Worm (Caenorhabditis elegans) whole organism, late embryonic: ENCODE measurements around the gene str-113.

Source experiments
- F13H6.1 ChIP-seq: sonication (generic microtip); optimal IDR thresholded peaks from 2 replicates; lab custom pipeline; 2016; ENCODE audit warnings: missing genetic modification characterization, missing compliant biosample characterization
- K02D7.2 ChIP-seq: sonication (generic microtip); optimal IDR thresholded peaks from 2 replicates; lab custom pipeline; 2017; ENCODE audit warnings: mild to moderate bottlenecking, missing genetic modification characterization, missing compliant biosample characterization
- Y22D7AL.16 ChIP-seq: sonication (generic microtip); optimal IDR thresholded peaks from 2 replicates; lab custom pipeline; 2016; ENCODE audit warnings: missing genetic modification characterization, missing compliant biosample characterization
- ceh-14 ChIP-seq: sonication (generic microtip); optimal IDR thresholded peaks from 2 replicates; lab custom pipeline; 2016; ENCODE audit warnings: missing genotype, missing genetic modification characterization, missing compliant biosample characterization
- ceh-18 ChIP-seq: sonication (generic microtip); optimal IDR thresholded peaks from 2 replicates; lab custom pipeline; 2016; ENCODE audit warnings: missing genetic modification characterization, missing compliant biosample characterization
- ceh-22 ChIP-seq: sonication (generic microtip); optimal IDR thresholded peaks from 2 replicates; lab custom pipeline; 2017; ENCODE audit warnings: missing biosample characterization, missing genetic modification characterization
- ceh-24 ChIP-seq: sonication (generic microtip); optimal IDR thresholded peaks from 2 replicates; lab custom pipeline; 2016; ENCODE audit warnings: mild to moderate bottlenecking, missing genetic modification characterization, missing compliant biosample characterization
- ceh-30 ChIP-seq: fragments of 150-350 bp; optimal IDR thresholded peaks from 2 replicates; lab custom pipeline; 2014; ENCODE audit warnings: missing biosample characterization, missing genetic modification characterization
- ceh-31 ChIP-seq: sonication (generic microtip); optimal IDR thresholded peaks from 2 replicates; lab custom pipeline; 2016; ENCODE audit warnings: missing genetic modification characterization, missing compliant biosample characterization
- ceh-45 ChIP-seq: fragments of 200-800 bp; sonication (Bioruptor generic); IDR thresholded peaks from 2 replicates; pipeline ENCODE4 v1.3.6; 2022; ENCODE audit warnings: missing genetic modification reagents, missing genetic modification characterization, missing compliant biosample characterization
- ceh-9 ChIP-seq: sonication (generic microtip); optimal IDR thresholded peaks from 2 replicates; lab custom pipeline; 2016; ENCODE audit warnings: mild to moderate bottlenecking, missing genetic modification characterization, inconsistent platforms, missing compliant biosample characterization
- che-1 ChIP-seq: sonication (generic microtip); optimal IDR thresholded peaks from 2 replicates; lab custom pipeline; 2016; ENCODE audit warnings: mild to moderate bottlenecking, missing genetic modification characterization, missing compliant biosample characterization
- dmd-4 ChIP-seq: sonication (generic microtip); optimal IDR thresholded peaks from 2 replicates; lab custom pipeline; 2016; ENCODE audit warnings: borderline replicate concordance, missing genetic modification characterization, missing compliant biosample characterization
- dve-1 ChIP-seq: sonication (generic microtip); optimal IDR thresholded peaks from 2 replicates; lab custom pipeline; 2017; ENCODE audit warnings: antibody characterized with exemption, mild to moderate bottlenecking, missing genetic modification characterization, missing compliant biosample characterization
- eyg-1 ChIP-seq: sonication (generic microtip); optimal IDR thresholded peaks from 2 replicates; lab custom pipeline; 2016; ENCODE audit warnings: missing genotype, missing genetic modification characterization, missing compliant biosample characterization
- fkh-6 ChIP-seq: sonication (generic microtip); optimal IDR thresholded peaks from 2 replicates; lab custom pipeline; 2016; ENCODE audit warnings: missing genetic modification characterization, missing compliant biosample characterization
- hlh-13 ChIP-seq: fragments of 200-800 bp; sonication (Bioruptor generic); optimal IDR thresholded peaks from 2 replicates; lab custom pipeline; 2018; ENCODE audit warnings: mild to moderate bottlenecking, missing genetic modification characterization, missing compliant biosample characterization
- hlh-30 ChIP-seq: sonication (generic microtip); optimal IDR thresholded peaks from 2 replicates; lab custom pipeline; 2017; ENCODE audit warnings: antibody characterized with exemption, missing genetic modification characterization, missing compliant biosample characterization; ENCODE audit not compliant: insufficient read depth
- hlh-8 ChIP-seq: sonication (generic microtip); optimal IDR thresholded peaks from 2 replicates; lab custom pipeline; 2016; ENCODE audit warnings: missing genotype, missing genetic modification characterization, missing compliant biosample characterization
- lim-6 ChIP-seq: sonication (generic microtip); optimal IDR thresholded peaks from 2 replicates; lab custom pipeline; 2016; ENCODE audit warnings: missing genetic modification characterization, missing compliant biosample characterization
- lin-11 ChIP-seq: fragments of 200-800 bp; sonication (Bioruptor generic); optimal IDR thresholded peaks from 2 replicates; lab custom pipeline; 2018; ENCODE audit warnings: mild to moderate bottlenecking, missing genetic modification characterization, missing compliant biosample characterization
- madf-2 ChIP-seq: sonication (generic microtip); optimal IDR thresholded peaks from 2 replicates; lab custom pipeline; 2017; ENCODE audit warnings: missing genetic modification characterization, missing compliant biosample characterization
- nfya-1 ChIP-seq: sonication (generic microtip); optimal IDR thresholded peaks from 2 replicates; lab custom pipeline; 2017; ENCODE audit warnings: missing genetic modification characterization, mild to moderate bottlenecking, missing compliant biosample characterization, antibody characterized with exemption, moderate library complexity
- nhr-232 ChIP-seq: sonication (generic microtip); optimal IDR thresholded peaks from 2 replicates; lab custom pipeline; 2016; ENCODE audit warnings: missing genetic modification characterization, missing compliant biosample characterization
- odd-2 ChIP-seq: sonication (generic microtip); optimal IDR thresholded peaks from 2 replicates; lab custom pipeline; 2017; ENCODE audit warnings: antibody characterized with exemption, mild to moderate bottlenecking, missing genetic modification characterization, missing compliant biosample characterization
- pag-3 ChIP-seq: sonication (generic microtip); optimal IDR thresholded peaks from 2 replicates; lab custom pipeline; 2016; ENCODE audit warnings: missing compliant biosample characterization, missing genetic modification characterization, borderline replicate concordance
- pax-1 ChIP-seq: fragments of 150-350 bp; optimal IDR thresholded peaks from 2 replicates; lab custom pipeline; 2014; ENCODE audit warnings: missing biosample characterization, missing genetic modification characterization
- pha-2 ChIP-seq: sonication (generic microtip); optimal IDR thresholded peaks from 2 replicates; lab custom pipeline; 2017; ENCODE audit warnings: mild to moderate bottlenecking, missing genetic modification characterization, missing compliant biosample characterization
- pha-4 ChIP-seq: fragments of 150-350 bp; optimal IDR thresholded peaks from 2 replicates; lab custom pipeline; 2018; ENCODE audit warnings: missing biosample characterization, missing genetic modification reagents, missing genetic modification characterization
- pros-1 ChIP-seq: fragments of 150-350 bp; optimal IDR thresholded peaks from 2 replicates; lab custom pipeline; 2014; ENCODE audit warnings: missing biosample characterization, missing genetic modification reagents, missing genetic modification characterization
- rnt-1 ChIP-seq: sonication (generic microtip); optimal IDR thresholded peaks from 2 replicates; lab custom pipeline; 2016; ENCODE audit warnings: missing genetic modification characterization, missing compliant biosample characterization
- sdc-2 ChIP-seq: sonication (generic microtip); optimal IDR thresholded peaks from 2 replicates; lab custom pipeline; 2016; ENCODE audit warnings: missing genotype, missing genetic modification characterization, missing compliant biosample characterization
- sox-2 ChIP-seq: fragments of 200-800 bp; sonication (Bioruptor generic); IDR thresholded peaks from 2 replicates; pipeline ENCODE4 v1.3.6; 2022; ENCODE audit warnings: missing genetic modification reagents, missing genetic modification characterization, missing compliant biosample characterization
- syd-9 ChIP-seq: sonication (generic microtip); optimal IDR thresholded peaks from 2 replicates; lab custom pipeline; 2016; ENCODE audit warnings: mild to moderate bottlenecking, missing genetic modification characterization, moderate library complexity, missing compliant biosample characterization
- tbx-2 ChIP-seq: sonication (generic microtip); optimal IDR thresholded peaks from 2 replicates; lab custom pipeline; 2016; ENCODE audit warnings: missing genetic modification characterization, missing compliant biosample characterization
- tbx-7 ChIP-seq: sonication (generic microtip); optimal IDR thresholded peaks from 2 replicates; lab custom pipeline; 2016; ENCODE audit warnings: missing genotype, missing genetic modification characterization, missing compliant biosample characterization
- ttx-3 ChIP-seq: sonication (generic microtip); optimal IDR thresholded peaks from 2 replicates; lab custom pipeline; 2016; ENCODE audit warnings: missing genetic modification reagents, missing genetic modification characterization, missing compliant biosample characterization
- unc-55 ChIP-seq: sonication (generic microtip); optimal IDR thresholded peaks from 2 replicates; lab custom pipeline; 2017; ENCODE audit warnings: missing biosample characterization, missing genetic modification reagents, missing genetic modification characterization

Gene str-113

DNA sequence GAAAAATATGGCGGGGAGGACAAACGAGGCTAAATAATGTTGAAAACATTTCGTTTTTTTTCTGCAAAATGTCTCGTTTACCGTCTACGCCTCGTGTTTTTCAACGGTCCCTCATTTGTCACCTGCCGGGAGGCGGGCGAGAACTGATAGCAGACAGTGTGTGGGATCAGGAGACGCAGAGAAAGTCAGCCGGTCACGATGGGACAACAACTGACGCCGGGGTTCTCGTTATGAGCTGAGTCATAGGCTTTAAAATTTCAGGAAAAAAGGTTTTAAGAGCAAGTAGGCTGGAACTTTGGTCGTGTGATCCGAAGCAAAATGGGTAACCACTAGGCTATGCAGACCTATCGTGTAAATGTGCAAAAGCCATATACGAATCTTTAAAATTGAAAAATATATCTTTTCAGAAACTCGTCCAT is 19.0 kb upstream of the str-113 start, which contains the start of gene W08A12.2 (continued):
- TF ChIP-seq F13H6.1 (tag; lab: Kevin White, UChicago) = no peak
- TF ChIP-seq pag-3 (tag; lab: Kevin White, UChicago) = no peak
- TF ChIP-seq, all 69 proteins: peak for 3

DNA sequence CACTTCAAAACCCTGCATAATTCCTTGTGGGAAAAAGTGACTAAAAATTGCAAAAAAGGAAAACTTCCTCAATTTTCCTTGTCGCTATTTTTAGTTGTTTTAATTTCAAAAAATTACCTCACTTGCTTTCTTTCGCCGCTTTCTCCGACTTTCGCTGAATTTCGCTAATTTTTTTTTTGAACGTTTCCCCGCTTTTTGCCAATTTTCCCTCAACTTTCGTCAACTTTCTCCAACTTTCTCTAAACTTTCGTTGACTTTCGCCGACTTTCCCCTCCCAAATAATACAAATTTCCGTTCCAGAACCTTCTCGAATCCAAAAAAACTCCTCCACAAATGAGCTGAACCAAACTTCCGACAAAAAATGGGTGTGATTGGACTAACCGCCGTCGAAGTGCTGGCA is 15.8 kb upstream of the str-113 start, which contains the start of gene W08A12.3:
Gene W08A12.3, plus strand, starts transcription at position 301 of the 400 bp plus-strand sequence.
- TF ChIP-seq K02D7.2 (tag; lab: Kevin White, UChicago) = no peak

DNA sequence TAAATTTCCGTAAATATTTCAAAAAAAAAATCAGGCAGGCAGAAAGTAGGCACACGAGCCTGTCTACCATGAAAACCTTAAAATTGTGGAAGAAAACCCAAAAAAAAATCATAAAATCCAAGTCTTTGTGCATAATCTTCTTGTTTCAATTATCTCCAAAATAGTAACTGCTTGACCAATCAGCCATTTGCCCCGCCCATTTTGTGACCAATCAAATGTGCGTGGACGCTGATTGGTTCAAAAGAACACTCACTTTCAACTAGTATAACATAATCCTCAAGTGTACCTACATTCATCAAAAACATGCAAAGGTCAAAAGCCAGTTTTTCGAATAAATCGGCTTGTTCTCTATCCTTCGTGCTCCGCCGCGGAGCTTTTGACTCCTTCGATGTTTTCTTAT is 11.7 kb upstream of the str-113 start:
- TF ChIP-seq madf-2 (tag; lab: Kevin White, UChicago) = no peak
- peak; percentile 52 for TF ChIP-seq nfya-1 (tag; lab: Kevin White, UChicago)
- TF ChIP-seq, all 69 proteins: peak for 1

DNA sequence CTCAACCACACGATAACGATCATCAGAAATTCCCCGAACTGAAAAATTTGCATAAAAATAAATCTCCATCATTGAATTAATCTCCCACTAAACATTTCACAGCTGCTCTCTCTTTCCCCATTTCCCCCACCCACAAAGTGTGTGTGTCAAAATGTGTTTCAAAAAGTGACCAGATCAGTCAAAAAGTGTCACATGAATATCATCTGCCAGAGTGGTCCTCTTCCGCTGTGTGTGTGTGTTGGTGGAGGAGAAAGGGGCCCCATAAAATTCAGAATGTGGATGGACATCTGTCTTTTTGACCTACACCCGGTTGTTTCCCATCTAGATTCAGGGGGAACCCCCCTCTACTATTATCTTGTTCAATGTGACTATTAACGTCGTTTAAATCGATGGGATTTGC is 10.4 kb upstream of the str-113 start:
- TF ChIP-seq hlh-8 (tag; lab: Kevin White, UChicago) (peak; percentile 57), ceh-30 (tag; lab: Kevin White, UChicago) (no peak), unc-55 (GFP tag; lab: Kevin White, UChicago) (peak; percentile 89), nfya-1 (tag; lab: Kevin White, UChicago) (peak; percentile 5), eyg-1 (tag; lab: Kevin White, UChicago) (no peak), rnt-1 (tag; lab: Kevin White, UChicago) (peak; percentile 6), hlh-30 (tag; lab: Kevin White, UChicago) (peak; percentile 28), ceh-18 (tag; lab: Kevin White, UChicago) (peak; percentile 41)

DNA sequence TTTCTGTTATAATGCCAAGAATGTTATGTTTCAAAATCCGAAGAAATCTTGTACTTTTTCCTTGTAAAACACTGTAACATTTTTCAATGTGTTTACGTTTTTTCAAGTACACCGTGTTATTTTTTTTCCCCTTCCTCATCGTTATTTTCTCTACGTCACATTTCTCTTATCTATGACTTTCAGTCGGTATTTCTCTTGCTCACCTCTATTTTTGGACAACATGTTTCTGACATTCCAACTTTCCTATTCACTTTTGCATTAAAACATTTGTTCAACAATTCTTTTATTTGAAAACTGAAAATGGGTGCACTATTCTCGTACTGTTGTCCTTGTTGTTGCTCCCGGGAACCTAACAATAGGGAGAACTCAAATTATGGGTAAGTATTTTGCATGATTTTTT is 6.3 kb upstream of the str-113 start, which contains the start of gene pals-33:
Gene pals-33, plus strand, starts transcription at position 301 of the 400 bp plus-strand sequence.
- TF ChIP-seq sdc-2 (tag; lab: Kevin White, UChicago) = no peak
- no peak for TF ChIP-seq ceh-18 (tag; lab: Kevin White, UChicago)
- no peak for TF ChIP-seq ceh-30 (tag; lab: Kevin White, UChicago)
- no peak for TF ChIP-seq ceh-31 (tag; lab: Kevin White, UChicago)
- TF ChIP-seq ttx-3 = no peak
- no peak for TF ChIP-seq hlh-13 (GFP tag; lab: Kevin White, UChicago)
- TF ChIP-seq ceh-9 = no peak
- TF ChIP-seq sox-2 (GFP tag; lab: Robert Waterston, UW) = no peak
- no peak for TF ChIP-seq madf-2 (tag; lab: Kevin White, UChicago)
- TF ChIP-seq pros-1 (tag; lab: Kevin White, UChicago) = no peak
- no peak for TF ChIP-seq pha-4 (tag; lab: Kevin White, UChicago)
- no peak for TF ChIP-seq ceh-45
- TF ChIP-seq che-1 (tag; lab: Kevin White, UChicago) = no peak
- TF ChIP-seq tbx-7 (tag; lab: Kevin White, UChicago) = no peak
- no peak for TF ChIP-seq ceh-22 (tag; lab: Kevin White, UChicago)
- TF ChIP-seq eyg-1 (tag; lab: Kevin White, UChicago) = no peak
- TF ChIP-seq syd-9 (tag; lab: Kevin White, UChicago) = no peak
- no peak for TF ChIP-seq nhr-232 (tag; lab: Kevin White, UChicago)
- no peak for TF ChIP-seq pha-2 (tag; lab: Kevin White, UChicago)
- no peak for TF ChIP-seq fkh-6

DNA sequence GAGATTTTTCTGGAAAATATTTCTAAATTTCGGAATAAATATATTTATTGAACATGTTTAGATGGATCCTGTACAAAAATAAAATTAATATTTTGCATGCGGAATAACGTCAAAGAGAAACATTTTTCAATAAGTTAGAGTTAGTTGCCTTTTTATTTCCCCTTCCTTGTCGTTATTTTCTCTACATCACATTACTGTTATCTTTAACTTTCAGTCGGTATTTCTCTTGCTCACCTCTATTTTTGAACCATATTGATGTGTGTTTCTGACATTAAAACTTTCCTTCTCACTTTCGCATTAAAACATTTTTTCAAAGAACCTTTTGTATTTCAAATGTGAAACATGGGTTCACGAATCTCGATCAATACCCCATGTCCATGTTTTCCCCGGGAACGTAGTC is 3.7 kb upstream of the str-113 start, which contains the start of gene Y39H10B.3:
Gene Y39H10B.3, plus strand, starts transcription at position 301 of the 400 bp plus-strand sequence.
- no peak for TF ChIP-seq sdc-2 (tag; lab: Kevin White, UChicago)
- TF ChIP-seq ceh-14 (tag; lab: Kevin White, UChicago) = no peak
- TF ChIP-seq odd-2 (tag; lab: Kevin White, UChicago) = no peak
- TF ChIP-seq ceh-24 (tag; lab: Kevin White, UChicago) = no peak
- TF ChIP-seq tbx-7 (tag; lab: Kevin White, UChicago) = no peak
- no peak for TF ChIP-seq fkh-6
- TF ChIP-seq tbx-2 (tag; lab: Kevin White, UChicago) = no peak
- no peak for TF ChIP-seq pha-4 (tag; lab: Kevin White, UChicago)
- TF ChIP-seq eyg-1 (tag; lab: Kevin White, UChicago) = no peak
- TF ChIP-seq dmd-4 (tag; lab: Kevin White, UChicago) = no peak
- TF ChIP-seq nhr-232 (tag; lab: Kevin White, UChicago) = no peak
- TF ChIP-seq dve-1 (tag; lab: Kevin White, UChicago) = no peak
- TF ChIP-seq pax-1 (tag; lab: Kevin White, UChicago) = no peak
- no peak for TF ChIP-seq lin-11
- no peak for TF ChIP-seq ceh-9
- TF ChIP-seq Y22D7AL.16 (tag; lab: Kevin White, UChicago) = no peak
- no peak for TF ChIP-seq nfya-1 (tag; lab: Kevin White, UChicago)
- no peak for TF ChIP-seq pros-1 (tag; lab: Kevin White, UChicago)
- TF ChIP-seq lim-6 (tag; lab: Kevin White, UChicago) = no peak
